Worm (Caenorhabditis elegans): ENCODE data around the gene T10D4.19.

Gene T10D4.19

ce11 chrII:3113289-3113688, 38.4 kb upstream of the T10D4.19 start:
- TF ChIP-seq tbx-37 (GFP tag; conservative IDR thresholded peaks at IDR 0.05), result no peak
- no peak for TF ChIP-seq hmg-4 (GFP tag; optimal IDR thresholded peaks at IDR 0.05)
- no peak for TF ChIP-seq flt-1 (GFP tag; IDR thresholded peaks at IDR 0.05)
- TF ChIP-seq aly-1 (tag; optimal IDR thresholded peaks at IDR 0.05), result no peak
- TF ChIP-seq ceh-13 (GFP tag; optimal IDR thresholded peaks at IDR 0.05), result no peak
- no peak for TF ChIP-seq B0310.2 (tag; optimal IDR thresholded peaks at IDR 0.05)
- no peak for TF ChIP-seq hnd-1 (tag; optimal IDR thresholded peaks at IDR 0.05)
- no peak for TF ChIP-seq tbx-11 (GFP tag; IDR thresholded peaks at IDR 0.05)
- no peak for TF ChIP-seq ceh-36 (tag; optimal IDR thresholded peaks at IDR 0.05)
- no peak for TF ChIP-seq F13C5.2 (tag; optimal IDR thresholded peaks at IDR 0.05)
- TF ChIP-seq pes-1 (GFP tag; IDR thresholded peaks at IDR 0.05), result no peak
- no peak for TF ChIP-seq tra-4 (tag; optimal IDR thresholded peaks at IDR 0.05)
- TF ChIP-seq ets-7 (tag; optimal IDR thresholded peaks at IDR 0.05), result no peak
- TF ChIP-seq ama-1 (optimal IDR thresholded peaks at IDR 0.05), result no peak
- TF ChIP-seq scrt-1 (GFP tag; IDR thresholded peaks at IDR 0.05), result no peak
- TF ChIP-seq sea-1 (GFP tag; conservative IDR thresholded peaks at IDR 0.05), result no peak

- TF ChIP-seq aly-1 (tag; optimal IDR thresholded peaks at IDR 0.05), result no peak
- TF ChIP-seq hmbx-1 (tag; optimal IDR thresholded peaks at IDR 0.05), result no peak
- TF ChIP-seq ets-7 (tag; optimal IDR thresholded peaks at IDR 0.05), result no peak
- no peak for TF ChIP-seq hnd-1 (tag; optimal IDR thresholded peaks at IDR 0.05)
- TF ChIP-seq ceh-13 (GFP tag; optimal IDR thresholded peaks at IDR 0.05), result no peak
- no peak for TF ChIP-seq tbx-37 (GFP tag; conservative IDR thresholded peaks at IDR 0.05)
- no peak for TF ChIP-seq F13C5.2 (tag; optimal IDR thresholded peaks at IDR 0.05)
- TF ChIP-seq ceh-36 (tag; optimal IDR thresholded peaks at IDR 0.05), result no peak
- no peak for TF ChIP-seq B0310.2 (tag; optimal IDR thresholded peaks at IDR 0.05)
- no peak for TF ChIP-seq pes-1 (GFP tag; IDR thresholded peaks at IDR 0.05)
- no peak for TF ChIP-seq flt-1 (GFP tag; IDR thresholded peaks at IDR 0.05)
- TF ChIP-seq tbx-11 (GFP tag; IDR thresholded peaks at IDR 0.05), result no peak
- TF ChIP-seq sea-1 (GFP tag; conservative IDR thresholded peaks at IDR 0.05), result no peak
- TF ChIP-seq ama-1 (optimal IDR thresholded peaks at IDR 0.05), result no peak
- TF ChIP-seq hmg-4 (GFP tag; optimal IDR thresholded peaks at IDR 0.05), result no peak
These were observed 37.8 kb upstream of the T10D4.19 start, which contains the start of gene clec-123 for ce11 chrII:3113934-3114333. TSS of gene clec-123 (plus strand) at chrII:3114234.

ce11 chrII:3117471-3117870, 34.2 kb upstream of the T10D4.19 start, which contains the start of gene T10D4.7:
TSS of gene T10D4.7 (plus strand) at chrII:3117771.
- TF ChIP-seq ets-7 (tag; optimal IDR thresholded peaks at IDR 0.05) (no peak), ceh-36 (tag; optimal IDR thresholded peaks at IDR 0.05) (no peak), sea-1 (GFP tag; conservative IDR thresholded peaks at IDR 0.05) (no peak), F13C5.2 (tag; optimal IDR thresholded peaks at IDR 0.05) (no peak), scrt-1 (GFP tag; IDR thresholded peaks at IDR 0.05) (no peak), hmg-4 (GFP tag; optimal IDR thresholded peaks at IDR 0.05) (no peak), hnd-1 (tag; optimal IDR thresholded peaks at IDR 0.05) (no peak), aly-1 (tag; optimal IDR thresholded peaks at IDR 0.05) (no peak), flt-1 (GFP tag; IDR thresholded peaks at IDR 0.05) (no peak), B0310.2 (tag; optimal IDR thresholded peaks at IDR 0.05) (no peak)

- no peak for TF ChIP-seq tbx-11 (GFP tag; IDR thresholded peaks at IDR 0.05)
- no peak for TF ChIP-seq hnd-1 (tag; optimal IDR thresholded peaks at IDR 0.05)
- no peak for TF ChIP-seq tbx-37 (GFP tag; conservative IDR thresholded peaks at IDR 0.05)
- TF ChIP-seq flt-1 (GFP tag; IDR thresholded peaks at IDR 0.05), result no peak
- TF ChIP-seq B0310.2 (tag; optimal IDR thresholded peaks at IDR 0.05), result no peak
- TF ChIP-seq ceh-13 (GFP tag; optimal IDR thresholded peaks at IDR 0.05), result no peak
- no peak for TF ChIP-seq hmbx-1 (tag; optimal IDR thresholded peaks at IDR 0.05)
- TF ChIP-seq ama-1 (optimal IDR thresholded peaks at IDR 0.05), result no peak
- TF ChIP-seq tra-4 (tag; optimal IDR thresholded peaks at IDR 0.05), result no peak
- TF ChIP-seq ceh-36 (tag; optimal IDR thresholded peaks at IDR 0.05), result no peak
- no peak for TF ChIP-seq F13C5.2 (tag; optimal IDR thresholded peaks at IDR 0.05)
- TF ChIP-seq sea-1 (GFP tag; conservative IDR thresholded peaks at IDR 0.05), result no peak
- TF ChIP-seq scrt-1 (GFP tag; IDR thresholded peaks at IDR 0.05), result no peak
- no peak for TF ChIP-seq pes-1 (GFP tag; IDR thresholded peaks at IDR 0.05)
- no peak for TF ChIP-seq hmg-4 (GFP tag; optimal IDR thresholded peaks at IDR 0.05)
- no peak for TF ChIP-seq ets-7 (tag; optimal IDR thresholded peaks at IDR 0.05)
- no peak for TF ChIP-seq aly-1 (tag; optimal IDR thresholded peaks at IDR 0.05)
These were observed 32.8 kb upstream of the T10D4.19 start, which contains the start of gene T10D4.6 for ce11 chrII:3118907-3119382. TSS of gene T10D4.6 (plus strand) at chrII:3119332.

ce11 chrII:3123206-3123605, 28.5 kb upstream of the T10D4.19 start, which contains the start of gene srh-71:
TSS of gene srh-71 (plus strand) at chrII:3123506.
- TF ChIP-seq aly-1 (tag; optimal IDR thresholded peaks at IDR 0.05), result no peak
- TF ChIP-seq sea-1 (GFP tag; conservative IDR thresholded peaks at IDR 0.05), result no peak
- no peak for TF ChIP-seq ceh-36 (tag; optimal IDR thresholded peaks at IDR 0.05)
- no peak for TF ChIP-seq ceh-13 (GFP tag; optimal IDR thresholded peaks at IDR 0.05)
- TF ChIP-seq hmbx-1 (tag; optimal IDR thresholded peaks at IDR 0.05), result no peak
- TF ChIP-seq F13C5.2 (tag; optimal IDR thresholded peaks at IDR 0.05), result no peak
- no peak for TF ChIP-seq flt-1 (GFP tag; IDR thresholded peaks at IDR 0.05)
- no peak for TF ChIP-seq ets-7 (tag; optimal IDR thresholded peaks at IDR 0.05)
- TF ChIP-seq scrt-1 (GFP tag; IDR thresholded peaks at IDR 0.05), result no peak
- TF ChIP-seq hnd-1 (tag; optimal IDR thresholded peaks at IDR 0.05), result no peak
- no peak for TF ChIP-seq tbx-37 (GFP tag; conservative IDR thresholded peaks at IDR 0.05)
- TF ChIP-seq tra-4 (tag; optimal IDR thresholded peaks at IDR 0.05), result no peak
- TF ChIP-seq pes-1 (GFP tag; IDR thresholded peaks at IDR 0.05), result no peak
- TF ChIP-seq B0310.2 (tag; optimal IDR thresholded peaks at IDR 0.05), result no peak
- no peak for TF ChIP-seq ama-1 (optimal IDR thresholded peaks at IDR 0.05)
- TF ChIP-seq tbx-11 (GFP tag; IDR thresholded peaks at IDR 0.05), result no peak
- no peak for TF ChIP-seq hmg-4 (GFP tag; optimal IDR thresholded peaks at IDR 0.05)

- TF ChIP-seq aly-1 (tag; optimal IDR thresholded peaks at IDR 0.05), result no peak
- TF ChIP-seq scrt-1 (GFP tag; IDR thresholded peaks at IDR 0.05), result no peak
- no peak for TF ChIP-seq flt-1 (GFP tag; IDR thresholded peaks at IDR 0.05)
- no peak for TF ChIP-seq ets-7 (tag; optimal IDR thresholded peaks at IDR 0.05)
- TF ChIP-seq B0310.2 (tag; optimal IDR thresholded peaks at IDR 0.05), result no peak
- no peak for TF ChIP-seq hnd-1 (tag; optimal IDR thresholded peaks at IDR 0.05)
These were observed 25.4 kb upstream of the T10D4.19 start, which contains the start of gene ins-19 for ce11 chrII:3126341-3126740. TSS of gene ins-19 (minus strand) at chrII:3126441.

ce11 chrII:3126741-3127140, 25.0 kb upstream of the T10D4.19 start, which contains the start of gene ins-31:
TSS of gene ins-31 (plus strand) at chrII:3127041.
- TF ChIP-seq pes-1 (GFP tag; IDR thresholded peaks at IDR 0.05), result 0 out of 2 replicates have a peak, but pooled peaks have one; percentile 32

All from whole organism, early embryonic.